Worm (Caenorhabditis elegans): ENCODE data around the gene srv-10.

Gene srv-10

DNA sequence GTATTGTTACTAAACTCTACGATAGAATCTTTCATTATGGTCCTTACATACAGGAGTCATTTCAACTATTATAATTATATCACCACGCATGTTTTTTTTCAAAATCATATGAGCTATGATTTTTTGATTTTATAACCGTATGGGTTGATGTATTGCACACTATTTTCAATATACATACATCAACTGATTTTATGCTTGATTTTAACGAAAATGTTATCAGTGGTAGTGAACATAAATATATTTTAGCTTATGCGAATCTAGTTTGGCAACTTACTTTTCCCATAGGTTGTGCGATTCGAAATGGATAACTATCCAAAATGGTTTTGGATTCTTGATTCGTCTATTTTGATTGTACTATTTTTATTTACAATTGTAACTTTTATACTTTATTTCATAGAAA, at the start of gene srv-10:
Gene srv-10, plus strand, starts transcription at position 301 of the 400 bp plus-strand sequence.
- TF ChIP-seq fos-1 (tag; optimal IDR thresholded peaks at IDR 0.05) (no peak), nhr-237 (tag; optimal IDR thresholded peaks at IDR 0.05) (no peak), pqm-1 (tag; optimal IDR thresholded peaks at IDR 0.05) (no peak), snpc-4 (tag; optimal IDR thresholded peaks at IDR 0.05) (no peak), fkh-10 (GFP tag; optimal IDR thresholded peaks at IDR 0.05) (no peak), egl-5 (tag; optimal IDR thresholded peaks at IDR 0.05) (no peak), ceh-28 (tag; optimal IDR thresholded peaks at IDR 0.05) (no peak)

- TF ChIP-seq daf-12 (tag; optimal IDR thresholded peaks at IDR 0.05) (no peak), nhr-11 (tag; optimal IDR thresholded peaks at IDR 0.05) (no peak), ceh-28 (tag; optimal IDR thresholded peaks at IDR 0.05) (peak; percentile 56), zag-1 (tag; optimal IDR thresholded peaks at IDR 0.05) (no peak), tbx-2 (tag; optimal IDR thresholded peaks at IDR 0.05) (peak; percentile 6), nhr-237 (tag; optimal IDR thresholded peaks at IDR 0.05) (no peak), nhr-23 (tag; optimal IDR thresholded peaks at IDR 0.05) (peak; percentile 95), lin-15B (tag; optimal IDR thresholded peaks at IDR 0.05) (no peak), pqm-1 (tag; optimal IDR thresholded peaks at IDR 0.05) (no peak), egl-5 (tag; optimal IDR thresholded peaks at IDR 0.05) (no peak), eor-1 (tag; optimal IDR thresholded peaks at IDR 0.05) (no peak), fkh-2 (tag; optimal IDR thresholded peaks at IDR 0.05) (no peak), mml-1 (tag; optimal IDR thresholded peaks at IDR 0.05) (no peak), ceh-82 (tag; optimal IDR thresholded peaks at IDR 0.05) (no peak), sea-2 (GFP tag; optimal IDR thresholded peaks at IDR 0.05) (no peak), elt-2 (tag; optimal IDR thresholded peaks at IDR 0.05) (peak; percentile 31), pha-4 (tag; optimal IDR thresholded peaks at IDR 0.05) (no peak), nhr-25 (tag; optimal IDR thresholded peaks at IDR 0.05) (peak; percentile 93), aly-2 (tag; optimal IDR thresholded peaks at IDR 0.05) (no peak), ztf-4 (tag; optimal IDR thresholded peaks at IDR 0.05) (no peak), nhr-67 (tag; optimal IDR thresholded peaks at IDR 0.05) (no peak), ama-1 (optimal IDR thresholded peaks at IDR 0.05) (no peak), snpc-4 (tag; optimal IDR thresholded peaks at IDR 0.05) (no peak), nhr-28 (tag; optimal IDR thresholded peaks at IDR 0.05) (no peak), egl-27 (tag; optimal IDR thresholded peaks at IDR 0.05) (no peak), hmg-11 (tag; optimal IDR thresholded peaks at IDR 0.05) (no peak), unc-62 (GFP tag; optimal IDR thresholded peaks at IDR 0.05) (no peak), nhr-77 (tag; optimal IDR thresholded peaks at IDR 0.05) (no peak), lin-39 (tag; optimal IDR thresholded peaks at IDR 0.05) (no peak), ceh-9 (tag; optimal IDR thresholded peaks at IDR 0.05) (no peak), elt-1 (tag; optimal IDR thresholded peaks at IDR 0.05) (no peak), nfya-1 (tag; optimal IDR thresholded peaks at IDR 0.05; ENCODE audit: insufficient read depth) (no peak), R02D3.7 (tag; optimal IDR thresholded peaks at IDR 0.05) (no peak), ZK546.5 (tag; optimal IDR thresholded peaks at IDR 0.05) (no peak), nhr-43 (tag; optimal IDR thresholded peaks at IDR 0.05; ENCODE audit: poor library complexity, severe bottlenecking) (peak; percentile 49), jun-1 (tag; optimal IDR thresholded peaks at IDR 0.05) (peak; percentile 16), fos-1 (tag; optimal IDR thresholded peaks at IDR 0.05) (no peak), nhr-76 (tag; optimal IDR thresholded peaks at IDR 0.05) (no peak), nhr-12 (tag; optimal IDR thresholded peaks at IDR 0.05) (no peak), unc-39 (tag; optimal IDR thresholded peaks at IDR 0.05) (no peak), elt-3 (tag; optimal IDR thresholded peaks at IDR 0.05) (no peak), lsy-12 (tag; optimal IDR thresholded peaks at IDR 0.05) (peak; percentile 18), mdl-1 (tag; optimal IDR thresholded peaks at IDR 0.05) (no peak), skn-1 (tag; optimal IDR thresholded peaks at IDR 0.05) (no peak), ztf-11 (tag; optimal IDR thresholded peaks at IDR 0.05) (no peak), ceh-16 (tag; optimal IDR thresholded peaks at IDR 0.05) (no peak), fkh-10 (GFP tag; optimal IDR thresholded peaks at IDR 0.05) (no peak)
Observed at ce11 chrV:13374532-13374931, 49.2 kb upstream of the srv-10 start.

All from whole organism, L3 larva.